Worm (Caenorhabditis elegans): ENCODE results near the gene ctg-2.

The ctg-2 gene

DNA sequence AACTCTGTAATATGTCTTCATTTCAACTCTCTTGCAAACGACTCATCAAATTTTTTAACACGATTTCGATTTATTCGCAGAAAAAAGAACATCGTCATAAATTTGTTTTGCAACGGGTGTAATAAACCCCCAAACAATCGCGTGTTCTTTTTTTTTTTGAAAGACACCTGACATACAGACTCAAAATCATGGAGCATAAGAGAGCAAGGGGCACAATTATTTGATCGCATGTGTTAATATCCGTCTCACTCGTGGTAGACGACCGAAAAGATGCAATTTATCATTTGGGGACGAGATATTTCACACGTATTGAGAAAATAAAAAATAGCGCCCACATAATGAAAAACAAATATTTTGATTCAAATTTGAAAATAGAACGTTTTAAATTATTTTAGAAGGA lies 18.7 kb upstream of the ctg-2 start:
- TF ChIP-seq sptf-1 (tag; optimal IDR thresholded peaks at IDR 0.05): no peak
- TF ChIP-seq unc-120 (tag; optimal IDR thresholded peaks at IDR 0.05; ENCODE audit: poor library complexity, severe bottlenecking): no peak
- TF ChIP-seq cnd-1 (tag; optimal IDR thresholded peaks at IDR 0.05): no peak
- no peak for TF ChIP-seq snpc-4 (tag; optimal IDR thresholded peaks at IDR 0.05)
- TF ChIP-seq nhr-28 (tag; optimal IDR thresholded peaks at IDR 0.05): no peak
- no peak for TF ChIP-seq nhr-12 (tag; optimal IDR thresholded peaks at IDR 0.05)
- TF ChIP-seq ceh-43 (GFP tag; optimal IDR thresholded peaks at IDR 0.05): no peak
- TF ChIP-seq tbx-8 (GFP tag; optimal IDR thresholded peaks at IDR 0.05): no peak
- no peak for TF ChIP-seq ces-1 (GFP tag; optimal IDR thresholded peaks at IDR 0.05)
- no peak for TF ChIP-seq drap-1 (GFP tag; optimal IDR thresholded peaks at IDR 0.05)
- TF ChIP-seq ceh-39 (tag; optimal IDR thresholded peaks at IDR 0.05): no peak
- TF ChIP-seq mab-5 (tag; optimal IDR thresholded peaks at IDR 0.05): no peak
- no peak for TF ChIP-seq pha-4 (tag; optimal IDR thresholded peaks at IDR 0.05)
- no peak for TF ChIP-seq lin-13 (tag; optimal IDR thresholded peaks at IDR 0.05)
- no peak for TF ChIP-seq blmp-1 (tag; optimal IDR thresholded peaks at IDR 0.05)
- no peak for TF ChIP-seq nhr-237 (tag; optimal IDR thresholded peaks at IDR 0.05)

ce11 chrII:8498173-8498572 lies 16.7 kb upstream of the ctg-2 start:
- TF ChIP-seq unc-39 (tag; optimal IDR thresholded peaks at IDR 0.05) (no peak), nhr-2 (tag; optimal IDR thresholded peaks at IDR 0.05) (no peak), hlh-1 (tag; optimal IDR thresholded peaks at IDR 0.05) (peak; percentile 96), flh-1 (GFP tag; optimal IDR thresholded peaks at IDR 0.05) (no peak), ham-2 (GFP tag; optimal IDR thresholded peaks at IDR 0.05) (no peak), ceh-83 (GFP tag; optimal IDR thresholded peaks at IDR 0.05) (no peak), nhr-237 (tag; optimal IDR thresholded peaks at IDR 0.05) (no peak), elt-1 (tag; optimal IDR thresholded peaks at IDR 0.05; ENCODE audit: borderline replicate concordance, insufficient read depth) (no peak), snpc-4 (tag; optimal IDR thresholded peaks at IDR 0.05) (no peak)

ce11 chrII:8499021-8499420 lies 15.8 kb upstream of the ctg-2 start:
- TF ChIP-seq unc-62 (GFP tag; optimal IDR thresholded peaks at IDR 0.05) (peak; percentile 66), M03D4.4 (tag; optimal IDR thresholded peaks at IDR 0.05) (peak; percentile 25), flh-1 (GFP tag; optimal IDR thresholded peaks at IDR 0.05) (no peak), nhr-237 (tag; optimal IDR thresholded peaks at IDR 0.05) (no peak), ceh-43 (GFP tag; optimal IDR thresholded peaks at IDR 0.05) (no peak), hlh-1 (tag; optimal IDR thresholded peaks at IDR 0.05) (peak; percentile 100), blmp-1 (tag; optimal IDR thresholded peaks at IDR 0.05) (no peak), unc-120 (tag; optimal IDR thresholded peaks at IDR 0.05; ENCODE audit: poor library complexity, severe bottlenecking) (peak; percentile 95)

ce11 chrII:8504074-8504724 lies 10.7 kb upstream of the ctg-2 start:
- TF ChIP-seq nhr-76 (tag; optimal IDR thresholded peaks at IDR 0.05): no peak
- no peak for TF ChIP-seq unc-62 (GFP tag; optimal IDR thresholded peaks at IDR 0.05)
- TF ChIP-seq lsy-2 (tag; optimal IDR thresholded peaks at IDR 0.05): no peak
- no peak for TF ChIP-seq unc-39 (tag; optimal IDR thresholded peaks at IDR 0.05)
- TF ChIP-seq cnd-1 (tag; optimal IDR thresholded peaks at IDR 0.05): no peak
- TF ChIP-seq nhr-28 (tag; optimal IDR thresholded peaks at IDR 0.05): no peak
- no peak for TF ChIP-seq mab-5 (tag; optimal IDR thresholded peaks at IDR 0.05)
- TF ChIP-seq drap-1 (GFP tag; optimal IDR thresholded peaks at IDR 0.05): no peak
- no peak for TF ChIP-seq flh-1 (GFP tag; optimal IDR thresholded peaks at IDR 0.05)

DNA sequence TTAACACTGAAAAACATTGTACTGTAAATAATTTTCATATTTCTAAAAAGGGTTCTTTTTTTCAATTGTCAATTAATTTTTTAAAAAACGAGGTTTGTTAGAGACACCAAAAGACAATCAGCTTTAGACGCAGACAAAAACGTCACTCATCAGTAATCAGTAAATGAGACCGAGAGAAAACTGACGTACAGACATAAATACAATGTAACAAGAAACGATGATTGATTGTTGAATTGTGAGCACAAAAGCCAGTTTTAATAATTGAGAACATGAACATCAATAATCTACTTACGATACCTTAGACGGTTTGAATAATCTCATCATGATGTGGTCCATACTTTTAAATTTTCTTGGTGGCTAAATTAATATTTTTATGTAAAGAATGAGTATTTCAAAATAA lies 8.1 kb upstream of the ctg-2 start:
- TF ChIP-seq nhr-2 (tag; optimal IDR thresholded peaks at IDR 0.05) (no peak), zip-8 (tag; optimal IDR thresholded peaks at IDR 0.05) (no peak), ztf-11 (tag; optimal IDR thresholded peaks at IDR 0.05) (no peak), nhr-12 (tag; optimal IDR thresholded peaks at IDR 0.05) (no peak), lsy-2 (tag; optimal IDR thresholded peaks at IDR 0.05) (no peak), flh-1 (GFP tag; optimal IDR thresholded peaks at IDR 0.05) (no peak), hlh-1 (tag; optimal IDR thresholded peaks at IDR 0.05) (no peak), nhr-28 (tag; optimal IDR thresholded peaks at IDR 0.05) (no peak), unc-120 (tag; optimal IDR thresholded peaks at IDR 0.05; ENCODE audit: poor library complexity, severe bottlenecking) (no peak), nhr-76 (tag; optimal IDR thresholded peaks at IDR 0.05) (no peak), cnd-1 (tag; optimal IDR thresholded peaks at IDR 0.05) (no peak), elt-3 (tag; optimal IDR thresholded peaks at IDR 0.05) (no peak), lin-13 (tag; optimal IDR thresholded peaks at IDR 0.05) (no peak), mls-2 (tag; optimal IDR thresholded peaks at IDR 0.05) (no peak), ceh-39 (tag; optimal IDR thresholded peaks at IDR 0.05) (no peak), elt-1 (tag; optimal IDR thresholded peaks at IDR 0.05; ENCODE audit: borderline replicate concordance, insufficient read depth) (no peak), blmp-1 (tag; optimal IDR thresholded peaks at IDR 0.05) (no peak), drap-1 (GFP tag; optimal IDR thresholded peaks at IDR 0.05) (no peak)
